Fruit fly (Drosophila melanogaster): Measurements from ENCODE around the gene Toll-9.

The Toll-9 gene

dm6 chr3L:20397770-20398169 lies 31.2 kb upstream of the Toll-9 start (continued):
- TF ChIP-seq knrl (GFP tag; IDR thresholded peaks at IDR 0.05; ENCODE audit: partially characterized antibody) = no peak
- no peak for TF ChIP-seq da (GFP tag; optimal IDR thresholded peaks at IDR 0.05)
- TF ChIP-seq C15 (GFP tag; IDR thresholded peaks at IDR 0.05) = no peak
- 0 out of 3 replicates have a peak, but pooled peaks have one; percentile 22 for TF ChIP-seq Opbp (GFP tag; IDR thresholded peaks at IDR 0.05; ENCODE audit: partially characterized antibody)
- no peak for TF ChIP-seq CG1603 (tag; optimal IDR thresholded peaks at IDR 0.05)
- 0 out of 2 replicates have a peak, but pooled peaks have one; percentile 30 for TF ChIP-seq tna (GFP tag; IDR thresholded peaks at IDR 0.05; ENCODE audit: partially characterized antibody)
- TF ChIP-seq BEAF-32 (GFP tag; optimal IDR thresholded peaks at IDR 0.05) = no peak
- no peak for TF ChIP-seq CG7271 (tag; optimal IDR thresholded peaks at IDR 0.05)
- TF ChIP-seq bab2 (GFP tag; optimal IDR thresholded peaks at IDR 0.05) = no peak
- TF ChIP-seq CG11504 (tag; optimal IDR thresholded peaks at IDR 0.05) = no peak
- TF ChIP-seq CG10543 (GFP tag; optimal IDR thresholded peaks at IDR 0.05) = no peak
- TF ChIP-seq CG16779 (GFP tag; IDR thresholded peaks at IDR 0.05) = no peak
- TF ChIP-seq chm (GFP tag; IDR thresholded peaks at IDR 0.05) = peak; percentile 31; the same call in 1 of the 2 replicates
- no peak for TF ChIP-seq tap (tag; optimal IDR thresholded peaks at IDR 0.05)
- TF ChIP-seq cato (GFP tag; optimal IDR thresholded peaks at IDR 0.05; ENCODE audit: borderline replicate concordance) = no peak
- TF ChIP-seq CG12391 (tag; optimal IDR thresholded peaks at IDR 0.05) = no peak
- TF ChIP-seq emc (GFP tag; optimal IDR thresholded peaks at IDR 0.05) = no peak
- no peak for TF ChIP-seq pan (optimal IDR thresholded peaks at IDR 0.05)
- TF ChIP-seq pan (GFP tag; optimal IDR thresholded peaks at IDR 0.05 in 1 of 2, IDR thresholded peaks at IDR 0.05 in 1 of 2) = no peak
- TF ChIP-seq CG11456 (GFP tag; IDR thresholded peaks at IDR 0.05) = no peak
- no peak for TF ChIP-seq ash1 (GFP tag; optimal IDR thresholded peaks at IDR 0.05)
- no peak for TF ChIP-seq Hmx (GFP tag; optimal IDR thresholded peaks at IDR 0.05)
- no peak for TF ChIP-seq CG13123 (GFP tag; optimal IDR thresholded peaks at IDR 0.05)
- TF ChIP-seq CG17385 (GFP tag; optimal IDR thresholded peaks at IDR 0.05) = no peak
- no peak for TF ChIP-seq CG1647 (GFP tag; optimal IDR thresholded peaks at IDR 0.05)
- TF ChIP-seq en (GFP tag; optimal IDR thresholded peaks at IDR 0.05) = no peak
- no peak for TF ChIP-seq Dll (GFP tag; IDR thresholded peaks at IDR 0.05; ENCODE audit: partially characterized antibody)
- TF ChIP-seq Max (GFP tag; optimal IDR thresholded peaks at IDR 0.05) = no peak
- peak; percentile 80 for TF ChIP-seq sr (GFP tag; IDR thresholded peaks at IDR 0.05)
- TF ChIP-seq Kr (GFP tag; optimal IDR thresholded peaks at IDR 0.05) = no peak
- no peak for TF ChIP-seq hb (GFP tag; IDR thresholded peaks at IDR 0.05; ENCODE audit: partially characterized antibody)
- no peak for TF ChIP-seq nmo (GFP tag; optimal IDR thresholded peaks at IDR 0.05)
- no peak for TF ChIP-seq pnt (GFP tag; optimal IDR thresholded peaks at IDR 0.05)
- no peak for TF ChIP-seq CG10462 (GFP tag; optimal IDR thresholded peaks at IDR 0.05)
- TF ChIP-seq Doc2 (GFP tag; IDR thresholded peaks at IDR 0.05) = no peak
- TF ChIP-seq CG11695 (GFP tag; IDR thresholded peaks at IDR 0.05) = no peak
- TF ChIP-seq CG17361 (GFP tag; IDR thresholded peaks at IDR 0.05) = no peak
- TF ChIP-seq sug (tag; optimal IDR thresholded peaks at IDR 0.05) = no peak
- TF ChIP-seq CG34224 (GFP tag; IDR thresholded peaks at IDR 0.05; ENCODE audit: partially characterized antibody) = 0 out of 3 replicates have a peak, but pooled peaks have one; percentile 30
- peak; percentile 15; the same call in 1 of the 2 replicates for TF ChIP-seq stc (GFP tag; IDR thresholded peaks at IDR 0.05)
- TF ChIP-seq Ets97D (GFP tag; optimal IDR thresholded peaks at IDR 0.05) = no peak
- TF ChIP-seq Blimp-1 (GFP tag; optimal IDR thresholded peaks at IDR 0.05) = no peak
- TF ChIP-seq CG17612 (GFP tag; IDR thresholded peaks at IDR 0.05) = no peak
- no peak for TF ChIP-seq CG33213 (GFP tag; optimal IDR thresholded peaks at IDR 0.05)
- TF ChIP-seq sd (tag; optimal IDR thresholded peaks at IDR 0.05) = no peak
- TF ChIP-seq CG6654 (GFP tag; optimal IDR thresholded peaks at IDR 0.05) = no peak
- no peak for TF ChIP-seq CG18619 (GFP tag; optimal IDR thresholded peaks at IDR 0.05)
- peak; percentile 54; the same call in 1 of the 3 replicates for TF ChIP-seq z (GFP tag; IDR thresholded peaks at IDR 0.05)
- peak; percentile 50; the same call in 1 of the 3 replicates for TF ChIP-seq zen2 (GFP tag; IDR thresholded peaks at IDR 0.05; ENCODE audit: partially characterized antibody)
- TF ChIP-seq cas (GFP tag; IDR thresholded peaks at IDR 0.05) = no peak
- TF ChIP-seq Jarid2 (GFP tag; optimal IDR thresholded peaks at IDR 0.05) = no peak

Measured in whole organism, embryonic.